Worm (Caenorhabditis elegans): ENCODE measurements around the gene Y71H2AR.2.

Gene Y71H2AR.2

ce11 chrIII:2874144-2874868 lies 33.6 kb upstream of the Y71H2AR.2 start, which contains the start of gene klf-1 (continued):
- TF ChIP-seq him-1 (tag; optimal IDR thresholded peaks at IDR 0.05) = no peak
- TF ChIP-seq ztf-18 (tag; optimal IDR thresholded peaks at IDR 0.05) = no peak
- TF ChIP-seq mxl-1 (tag; optimal IDR thresholded peaks at IDR 0.05) = no peak
- TF ChIP-seq ceh-79 (tag; optimal IDR thresholded peaks at IDR 0.05) = no peak
- peak; percentile 16 for TF ChIP-seq madf-10 (tag; optimal IDR thresholded peaks at IDR 0.05)
- TF ChIP-seq F49E8.2 (tag; optimal IDR thresholded peaks at IDR 0.05; ENCODE audit: insufficient read depth) = no peak
- 0 out of 2 replicates have a peak, but pooled peaks have one; percentile 42 for TF ChIP-seq C06A6.2 (GFP tag; conservative IDR thresholded peaks at IDR 0.05)
- TF ChIP-seq lin-40 (tag; optimal IDR thresholded peaks at IDR 0.05) = peak; percentile 60
- no peak for TF ChIP-seq madf-6 (GFP tag; IDR thresholded peaks at IDR 0.05)
- no peak for TF ChIP-seq hlh-12 (tag; optimal IDR thresholded peaks at IDR 0.05)
- TF ChIP-seq C17E4.6 (GFP tag; IDR thresholded peaks at IDR 0.05) = no peak
- TF ChIP-seq ztf-28 (GFP tag; IDR thresholded peaks at IDR 0.05) = no peak
- TF ChIP-seq let-607 (tag; optimal IDR thresholded peaks at IDR 0.05) = peak in 1 of 2 experiments; percentile 11
- TF ChIP-seq sea-2 (GFP tag; IDR thresholded peaks at IDR 0.05) = no peak
- TF ChIP-seq repo-1 (tag; optimal IDR thresholded peaks at IDR 0.05) = no peak
- no peak for TF ChIP-seq mes-4 (tag; optimal IDR thresholded peaks at IDR 0.05)
- no peak for TF ChIP-seq aptf-3 (GFP tag; IDR thresholded peaks at IDR 0.05)
- TF ChIP-seq lin-26 (GFP tag; IDR thresholded peaks at IDR 0.05) = no peak
- TF ChIP-seq F37B4.10 (GFP tag; IDR thresholded peaks at IDR 0.05) = no peak
- TF ChIP-seq T26A5.8 (tag; optimal IDR thresholded peaks at IDR 0.05) = no peak
- no peak for TF ChIP-seq ceh-27 (GFP tag; optimal IDR thresholded peaks at IDR 0.05)
- no peak for TF ChIP-seq T07F8.4 (tag; optimal IDR thresholded peaks at IDR 0.05)
- TF ChIP-seq ccch-3 (GFP tag; optimal IDR thresholded peaks at IDR 0.05) = no peak
- no peak for TF ChIP-seq Y67H2A.10 (GFP tag; conservative IDR thresholded peaks at IDR 0.05)
- no peak for TF ChIP-seq egl-44 (GFP tag; IDR thresholded peaks at IDR 0.05)
- TF ChIP-seq nfya-1 (tag; optimal IDR thresholded peaks at IDR 0.05; ENCODE audit: borderline replicate concordance, insufficient read depth) = no peak
- TF ChIP-seq B0336.3 (GFP tag; IDR thresholded peaks at IDR 0.05) = no peak
- TF ChIP-seq Y53F4B.3 (GFP tag; IDR thresholded peaks at IDR 0.05) = no peak
- TF ChIP-seq B0019.2 (GFP tag; conservative IDR thresholded peaks at IDR 0.05) = no peak
- no peak for TF ChIP-seq ceh-91 (GFP tag; IDR thresholded peaks at IDR 0.05)
- TF ChIP-seq F55B11.4 (tag; optimal IDR thresholded peaks at IDR 0.05; ENCODE audit: borderline replicate concordance, insufficient read depth) = no peak
- TF ChIP-seq K12H6.12 (tag; optimal IDR thresholded peaks at IDR 0.05) = no peak
- TF ChIP-seq snpc-1.1 (tag; optimal IDR thresholded peaks at IDR 0.05; ENCODE audit: insufficient read depth) = no peak
- no peak for TF ChIP-seq egl-18 (GFP tag; IDR thresholded peaks at IDR 0.05)
- TF ChIP-seq B0035.1 (tag; optimal IDR thresholded peaks at IDR 0.05) = no peak
- no peak for TF ChIP-seq ekl-4 (GFP tag; IDR thresholded peaks at IDR 0.05)
- no peak for TF ChIP-seq hmg-20 (GFP tag; IDR thresholded peaks at IDR 0.05)
- TF ChIP-seq cebp-1 (GFP tag; IDR thresholded peaks at IDR 0.05) = no peak
- peak; percentile 53 for TF ChIP-seq cebp-1 (tag; optimal IDR thresholded peaks at IDR 0.05)
- TF ChIP-seq lsy-27 (tag; optimal IDR thresholded peaks at IDR 0.05; ENCODE audit: borderline replicate concordance, insufficient read depth) = no peak
- no peak for TF ChIP-seq madf-3 (GFP tag; IDR thresholded peaks at IDR 0.05)
- TF ChIP-seq nfyb-1 (GFP tag; IDR thresholded peaks at IDR 0.05) = peak; percentile 24; the same call in 1 of the 2 replicates
- no peak for TF ChIP-seq rcor-1 (GFP tag; IDR thresholded peaks at IDR 0.05)
- TF ChIP-seq lin-35 (GFP tag; optimal IDR thresholded peaks at IDR 0.05) = no peak
- no peak for TF ChIP-seq cebp-2 (GFP tag; IDR thresholded peaks at IDR 0.05)
- no peak for TF ChIP-seq ceh-58 (GFP tag; IDR thresholded peaks at IDR 0.05)
